Worm (Caenorhabditis elegans): ENCODE results near the gene Y57G11C.1147.

ce11 chrIV:14767693-14768251 lies 29.5 kb downstream of the Y57G11C.1147 start, which contains the start of the genes mrps-7 and Y57G11C.3:
- TF ChIP-seq C34B4.2 (tag; optimal IDR thresholded peaks at IDR 0.05) (peak; percentile 54), unc-30 (tag; optimal IDR thresholded peaks at IDR 0.05) (no peak), fkh-4 (tag; optimal IDR thresholded peaks at IDR 0.05; ENCODE audit: borderline replicate concordance) (peak; percentile 57), lin-15B (tag; optimal IDR thresholded peaks at IDR 0.05) (peak; percentile 97), dpl-1 (GFP tag; optimal IDR thresholded peaks at IDR 0.05) (peak; percentile 81 to 86 (median 86)), ceh-82 (tag; optimal IDR thresholded peaks at IDR 0.05) (peak; percentile 95 to 98 (median 98)), nhr-11 (tag; optimal IDR thresholded peaks at IDR 0.05) (peak; percentile 77), elt-3 (tag; optimal IDR thresholded peaks at IDR 0.05) (peak in 3 of 6 experiments; percentile 42 to 93 (median 91)), nhr-84 (tag; optimal IDR thresholded peaks at IDR 0.05) (no peak), C16A3.4 (tag; optimal IDR thresholded peaks at IDR 0.05) (peak; percentile 97), nhr-19 (GFP tag; conservative IDR thresholded peaks at IDR 0.05) (peak; percentile 94), lin-39 (tag; optimal IDR thresholded peaks at IDR 0.05) (peak; percentile 89)

All from whole organism, L1 larva.